Worm (Caenorhabditis elegans) whole organism, midembryonic: ENCODE results near the gene F44A6.4.

Experiments
- klf-2 ChIP-seq: fragments of 200-800 bp; sonication (Bioruptor generic); conservative IDR thresholded peaks from 2 replicates; pipeline ENCODE4 v1.3.6; 2022; ENCODE audit warnings: missing genetic modification reagents, missing genetic modification characterization, missing compliant biosample characterization
- med-1 ChIP-seq: sonication (generic microtip); optimal IDR thresholded peaks from 2 replicates; lab custom pipeline; 2017; ENCODE audit warnings: missing genetic modification characterization, mild to moderate bottlenecking, missing compliant biosample characterization, antibody characterized with exemption, missing genetic modification reagents; ENCODE audit not compliant: insufficient read depth

DNA sequence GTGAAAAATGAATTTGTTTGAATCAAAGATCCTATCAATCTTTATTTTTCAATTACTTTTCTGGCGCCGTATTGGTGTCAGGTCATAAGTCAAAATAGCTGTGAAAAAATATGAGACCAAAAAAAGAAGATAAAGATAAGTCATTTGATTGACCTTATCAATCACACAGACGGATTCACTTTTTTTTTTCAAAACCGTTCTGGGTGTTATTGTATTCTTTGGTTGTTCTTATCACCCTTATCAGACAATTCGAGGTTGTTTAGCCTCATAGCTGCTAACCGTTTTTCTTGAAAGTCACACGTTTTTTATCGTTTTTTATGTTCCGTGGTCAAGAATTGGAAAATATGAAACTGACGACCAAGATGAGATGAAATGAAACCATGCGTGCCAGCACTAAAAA lies 46.8 kb downstream of the F44A6.4 start:
- TF ChIP-seq med-1 (GFP tag; lab: Kevin White, UChicago) (no peak), klf-2 (no peak)
